Worm (Caenorhabditis elegans): ENCODE data around the gene F43D2.6.

ce11 chrV:14659595-14659994 is 24.6 kb upstream of the F43D2.6 start:
- TF ChIP-seq flt-1 (GFP tag; IDR thresholded peaks at IDR 0.05), result no peak
- TF ChIP-seq tab-1 (GFP tag; IDR thresholded peaks at IDR 0.05), result no peak
- no peak for TF ChIP-seq ztf-29 (GFP tag; IDR thresholded peaks at IDR 0.05)
- TF ChIP-seq klf-2 (GFP tag; conservative IDR thresholded peaks at IDR 0.05), result no peak
- no peak for TF ChIP-seq ztf-23 (GFP tag; IDR thresholded peaks at IDR 0.05)
- TF ChIP-seq T22C8.4 (GFP tag; IDR thresholded peaks at IDR 0.05), result no peak
- no peak for TF ChIP-seq ref-1 (GFP tag; conservative IDR thresholded peaks at IDR 0.05)
- no peak for TF ChIP-seq med-1 (GFP tag; optimal IDR thresholded peaks at IDR 0.05; ENCODE audit: insufficient read depth)
